Worm (Caenorhabditis elegans): ENCODE data around the gene col-106.

Gene col-106

ce11 chrIV:1419795-1420509 lies 40.6 kb downstream of the col-106 start, which contains the start of gene Y77E11A.7 (continued):
- TF ChIP-seq egl-43 (GFP tag; IDR thresholded peaks at IDR 0.05) (no peak), lin-1 (GFP tag; IDR thresholded peaks at IDR 0.05) (no peak), mxl-2 (GFP tag; conservative IDR thresholded peaks at IDR 0.05) (no peak), F44E2.7 (GFP tag; IDR thresholded peaks at IDR 0.05) (no peak), duxl-1 (tag; optimal IDR thresholded peaks at IDR 0.05; ENCODE audit: poor library complexity) (no peak), dmd-8 (GFP tag; IDR thresholded peaks at IDR 0.05) (no peak), jun-1 (tag; optimal IDR thresholded peaks at IDR 0.05) (peak; percentile 59), madf-9 (GFP tag; conservative IDR thresholded peaks at IDR 0.05) (peak; percentile 93), dve-1 (tag; optimal IDR thresholded peaks at IDR 0.05; ENCODE audit: insufficient read depth) (peak; percentile 82), dmd-6 (GFP tag; IDR thresholded peaks at IDR 0.05) (peak; percentile 85), nhr-77 (tag; optimal IDR thresholded peaks at IDR 0.05) (peak; percentile 91), nhr-28 (tag; optimal IDR thresholded peaks at IDR 0.05) (peak; percentile 84), Y5F2A.4 (GFP tag; optimal IDR thresholded peaks at IDR 0.05) (no peak), ceh-32 (tag; optimal IDR thresholded peaks at IDR 0.05; ENCODE audit: poor library complexity) (no peak), ztf-7 (tag; optimal IDR thresholded peaks at IDR 0.05) (no peak), unc-39 (tag; optimal IDR thresholded peaks at IDR 0.05) (no peak), nhr-11 (tag; optimal IDR thresholded peaks at IDR 0.05) (peak; percentile 84), egl-27 (tag; optimal IDR thresholded peaks at IDR 0.05) (no peak), rbr-2 (tag; optimal IDR thresholded peaks at IDR 0.05) (peak; percentile 88), nhr-6 (tag; optimal IDR thresholded peaks at IDR 0.05) (peak; percentile 70), lin-39 (tag; optimal IDR thresholded peaks at IDR 0.05) (no peak), F49E8.2 (tag; optimal IDR thresholded peaks at IDR 0.05; ENCODE audit: borderline replicate concordance) (peak; percentile 44), dpl-1 (GFP tag; optimal IDR thresholded peaks at IDR 0.05) (peak; percentile 79), nhr-76 (tag; optimal IDR thresholded peaks at IDR 0.05) (no peak), ceh-62 (tag; optimal IDR thresholded peaks at IDR 0.05) (no peak), nhr-41 (GFP tag; IDR thresholded peaks at IDR 0.05) (no peak), ZK337.2 (GFP tag; IDR thresholded peaks at IDR 0.05) (no peak), lin-38 (GFP tag; IDR thresholded peaks at IDR 0.05) (peak; percentile 92), lin-29 (GFP tag; IDR thresholded peaks at IDR 0.05) (no peak), set-16 (GFP tag; IDR thresholded peaks at IDR 0.05) (peak; percentile 77), ztf-11 (tag; optimal IDR thresholded peaks at IDR 0.05) (no peak), gei-8 (GFP tag; optimal IDR thresholded peaks at IDR 0.05) (no peak), nhr-42 (GFP tag; IDR thresholded peaks at IDR 0.05) (peak; percentile 60; the same call in 1 of the 2 replicates), madf-5 (GFP tag; IDR thresholded peaks at IDR 0.05) (0 out of 4 replicates have a peak, but pooled peaks of 1 of the 2 experiments have one; percentile 37), ctbp-1 (GFP tag; IDR thresholded peaks at IDR 0.05) (no peak), F10B5.3 (tag; optimal IDR thresholded peaks at IDR 0.05) (no peak), cey-2 (tag; optimal IDR thresholded peaks at IDR 0.05; ENCODE audit: borderline replicate concordance, insufficient read depth) (no peak), F26F4.8 (GFP tag; conservative IDR thresholded peaks at IDR 0.05) (no peak), Y105C5A.15 (GFP tag; IDR thresholded peaks at IDR 0.05) (no peak), Y75B8A.6 (GFP tag; IDR thresholded peaks at IDR 0.05) (no peak), saeg-2 (GFP tag; IDR thresholded peaks at IDR 0.05) (no peak), nhr-25 (tag; optimal IDR thresholded peaks at IDR 0.05; ENCODE audit: borderline replicate concordance, insufficient read depth) (peak; percentile 58), daf-12 (tag; optimal IDR thresholded peaks at IDR 0.05) (no peak), nhr-102 (tag; optimal IDR thresholded peaks at IDR 0.05) (peak; percentile 10), fos-1 (tag; optimal IDR thresholded peaks at IDR 0.05) (no peak), lin-15B (tag; optimal IDR thresholded peaks at IDR 0.05) (peak; percentile 76), ceh-82 (tag; optimal IDR thresholded peaks at IDR 0.05) (no peak), arid-1 (GFP tag; conservative IDR thresholded peaks at IDR 0.05) (peak; percentile 37; the same call in 1 of the 2 replicates), ceh-28 (tag; optimal IDR thresholded peaks at IDR 0.05) (peak; percentile 39), nhr-111 (GFP tag; optimal IDR thresholded peaks at IDR 0.05) (no peak)

Measured in whole organism, L4 larva.